Worm (Caenorhabditis elegans): ENCODE measurements around the gene F54E4.3.

F54E4.3 gene

DNA sequence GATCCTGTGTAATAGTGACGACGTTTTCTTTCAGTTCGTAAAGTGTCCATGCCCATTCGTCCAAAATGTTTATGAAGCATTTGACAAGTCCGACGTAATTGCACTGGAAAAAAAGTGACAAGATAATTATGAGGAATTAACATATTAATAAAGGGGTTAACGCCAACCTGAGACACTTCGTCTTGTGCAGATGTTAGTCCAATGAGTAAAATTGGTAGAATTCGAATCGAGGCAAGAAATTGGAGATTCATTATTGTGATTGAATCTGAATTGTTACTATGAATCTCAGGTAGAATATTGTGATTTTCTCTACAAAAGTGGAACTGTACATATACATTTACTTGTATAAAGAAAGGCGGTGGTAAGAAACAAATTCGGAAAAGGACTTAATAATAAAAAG lies at the start of gene F54E4.3:
Gene F54E4.3, minus strand, starts transcription at position 265 of the 400 bp plus-strand sequence.
- TF ChIP-seq klf-2 (GFP tag; conservative IDR thresholded peaks at IDR 0.05) = no peak
- no peak for TF ChIP-seq cog-1 (tag; optimal IDR thresholded peaks at IDR 0.05)
- TF ChIP-seq ztf-23 (GFP tag; IDR thresholded peaks at IDR 0.05) = no peak
- no peak for TF ChIP-seq flt-1 (GFP tag; IDR thresholded peaks at IDR 0.05)
- TF ChIP-seq ztf-29 (GFP tag; IDR thresholded peaks at IDR 0.05) = no peak
- TF ChIP-seq ref-1 (GFP tag; conservative IDR thresholded peaks at IDR 0.05) = no peak
- TF ChIP-seq tab-1 (GFP tag; IDR thresholded peaks at IDR 0.05) = no peak
- no peak for TF ChIP-seq T22C8.4 (GFP tag; IDR thresholded peaks at IDR 0.05)
- TF ChIP-seq med-1 (GFP tag; optimal IDR thresholded peaks at IDR 0.05; ENCODE audit: insufficient read depth) = no peak

ce11 chrX:14684406-14684927 lies 48.2 kb upstream of the F54E4.3 start, which contains the start of gene csq-1:
Gene csq-1 (plus strand): TSS chrX:14684877.
- TF ChIP-seq tab-1 (GFP tag; IDR thresholded peaks at IDR 0.05) (no peak), T22C8.4 (GFP tag; IDR thresholded peaks at IDR 0.05) (no peak), ref-1 (GFP tag; conservative IDR thresholded peaks at IDR 0.05) (no peak), med-1 (GFP tag; optimal IDR thresholded peaks at IDR 0.05; ENCODE audit: insufficient read depth) (no peak), klf-2 (GFP tag; conservative IDR thresholded peaks at IDR 0.05) (no peak), cog-1 (tag; optimal IDR thresholded peaks at IDR 0.05) (no peak), ztf-23 (GFP tag; IDR thresholded peaks at IDR 0.05) (no peak), flt-1 (GFP tag; IDR thresholded peaks at IDR 0.05) (no peak), ztf-29 (GFP tag; IDR thresholded peaks at IDR 0.05) (no peak)

DNA sequence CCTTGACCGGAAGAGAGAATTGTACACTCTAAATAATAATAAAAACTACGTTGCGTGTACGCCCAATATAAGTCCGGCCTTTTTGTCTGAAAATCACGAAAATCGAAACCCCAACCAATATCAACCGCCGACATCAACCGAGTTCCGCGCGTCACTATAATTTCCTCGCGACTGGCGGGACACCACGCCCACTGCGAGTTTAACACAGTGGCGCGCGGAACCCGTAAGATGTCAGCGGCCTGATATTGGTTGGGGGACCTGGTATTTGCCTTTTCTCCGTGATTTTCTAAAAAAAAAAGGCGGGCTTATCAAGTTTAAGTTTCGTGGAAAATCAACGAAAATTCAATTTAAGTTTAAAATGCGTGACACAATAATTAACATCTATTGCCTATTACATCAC lies 44.3 kb upstream of the F54E4.3 start:
- TF ChIP-seq flt-1 (GFP tag; IDR thresholded peaks at IDR 0.05) (no peak), klf-2 (GFP tag; conservative IDR thresholded peaks at IDR 0.05) (no peak), ref-1 (GFP tag; conservative IDR thresholded peaks at IDR 0.05) (no peak), ztf-23 (GFP tag; IDR thresholded peaks at IDR 0.05) (no peak), ztf-29 (GFP tag; IDR thresholded peaks at IDR 0.05) (no peak), cog-1 (tag; optimal IDR thresholded peaks at IDR 0.05) (no peak), tab-1 (GFP tag; IDR thresholded peaks at IDR 0.05) (no peak), T22C8.4 (GFP tag; IDR thresholded peaks at IDR 0.05) (no peak), med-1 (GFP tag; optimal IDR thresholded peaks at IDR 0.05; ENCODE audit: insufficient read depth) (no peak)

DNA sequence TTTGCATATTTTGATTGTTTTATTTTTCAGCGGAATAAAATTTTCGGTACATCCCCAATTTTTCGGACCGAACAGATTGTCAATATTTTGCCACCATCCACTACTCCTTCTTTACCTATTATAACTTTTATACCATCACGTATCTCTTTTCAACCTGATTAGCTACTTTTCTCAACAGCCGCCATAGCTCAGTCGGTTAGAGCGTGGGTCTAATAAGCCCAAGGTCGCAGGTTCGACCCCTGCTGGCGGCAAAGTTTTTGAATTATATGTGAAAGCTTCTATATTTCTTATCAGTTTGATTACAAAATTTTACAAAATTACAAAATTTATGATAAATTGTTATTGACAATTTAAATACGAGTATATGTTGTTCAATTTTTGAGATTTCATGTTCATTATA lies 42.8 kb upstream of the F54E4.3 start:
- TF ChIP-seq flt-1 (GFP tag; IDR thresholded peaks at IDR 0.05) = no peak
- no peak for TF ChIP-seq tab-1 (GFP tag; IDR thresholded peaks at IDR 0.05)
- TF ChIP-seq klf-2 (GFP tag; conservative IDR thresholded peaks at IDR 0.05) = no peak
- TF ChIP-seq med-1 (GFP tag; optimal IDR thresholded peaks at IDR 0.05; ENCODE audit: insufficient read depth) = no peak
- no peak for TF ChIP-seq ztf-29 (GFP tag; IDR thresholded peaks at IDR 0.05)
- no peak for TF ChIP-seq T22C8.4 (GFP tag; IDR thresholded peaks at IDR 0.05)
- no peak for TF ChIP-seq ref-1 (GFP tag; conservative IDR thresholded peaks at IDR 0.05)
- TF ChIP-seq ztf-23 (GFP tag; IDR thresholded peaks at IDR 0.05) = no peak
- TF ChIP-seq cog-1 (tag; optimal IDR thresholded peaks at IDR 0.05) = no peak

DNA sequence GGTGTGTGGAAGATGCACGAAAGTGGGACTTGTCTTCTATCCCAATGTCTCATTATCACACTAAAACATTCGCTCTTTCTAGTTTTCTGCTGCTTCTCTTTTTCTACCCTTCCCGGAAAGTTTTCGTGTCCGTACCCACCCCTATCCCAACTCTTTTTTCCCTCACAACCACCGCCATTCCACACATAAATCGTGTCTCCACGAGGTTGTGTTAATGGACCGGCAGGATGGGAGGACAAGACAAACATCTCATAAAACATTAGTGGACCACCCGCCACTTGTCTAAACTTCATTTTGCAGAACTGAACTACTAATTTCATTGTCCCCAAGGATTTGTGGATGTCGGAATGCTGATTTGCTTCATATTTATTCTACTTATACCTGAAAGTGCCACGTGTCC lies 37.8 kb upstream of the F54E4.3 start, which contains the start of gene slt-1:
Gene slt-1, plus strand, starts transcription at position 301 of the 400 bp plus-strand sequence.
- TF ChIP-seq med-1 (GFP tag; optimal IDR thresholded peaks at IDR 0.05; ENCODE audit: insufficient read depth) = no peak
- TF ChIP-seq cog-1 (tag; optimal IDR thresholded peaks at IDR 0.05) = no peak
- no peak for TF ChIP-seq ztf-23 (GFP tag; IDR thresholded peaks at IDR 0.05)
- TF ChIP-seq ref-1 (GFP tag; conservative IDR thresholded peaks at IDR 0.05) = no peak
- no peak for TF ChIP-seq ztf-29 (GFP tag; IDR thresholded peaks at IDR 0.05)
- TF ChIP-seq T22C8.4 (GFP tag; IDR thresholded peaks at IDR 0.05) = no peak
- no peak for TF ChIP-seq tab-1 (GFP tag; IDR thresholded peaks at IDR 0.05)
- no peak for TF ChIP-seq flt-1 (GFP tag; IDR thresholded peaks at IDR 0.05)
- TF ChIP-seq klf-2 (GFP tag; conservative IDR thresholded peaks at IDR 0.05) = no peak

- TF ChIP-seq med-1 (GFP tag; optimal IDR thresholded peaks at IDR 0.05; ENCODE audit: insufficient read depth) (no peak), tab-1 (GFP tag; IDR thresholded peaks at IDR 0.05) (no peak), ztf-29 (GFP tag; IDR thresholded peaks at IDR 0.05) (no peak), cog-1 (tag; optimal IDR thresholded peaks at IDR 0.05) (no peak), T22C8.4 (GFP tag; IDR thresholded peaks at IDR 0.05) (no peak), ref-1 (GFP tag; conservative IDR thresholded peaks at IDR 0.05) (no peak), ztf-23 (GFP tag; IDR thresholded peaks at IDR 0.05) (no peak), klf-2 (GFP tag; conservative IDR thresholded peaks at IDR 0.05) (no peak), flt-1 (GFP tag; IDR thresholded peaks at IDR 0.05) (no peak)
Measured at ce11 chrX:14671300-14671699, 35.1 kb upstream of the F54E4.3 start.

DNA sequence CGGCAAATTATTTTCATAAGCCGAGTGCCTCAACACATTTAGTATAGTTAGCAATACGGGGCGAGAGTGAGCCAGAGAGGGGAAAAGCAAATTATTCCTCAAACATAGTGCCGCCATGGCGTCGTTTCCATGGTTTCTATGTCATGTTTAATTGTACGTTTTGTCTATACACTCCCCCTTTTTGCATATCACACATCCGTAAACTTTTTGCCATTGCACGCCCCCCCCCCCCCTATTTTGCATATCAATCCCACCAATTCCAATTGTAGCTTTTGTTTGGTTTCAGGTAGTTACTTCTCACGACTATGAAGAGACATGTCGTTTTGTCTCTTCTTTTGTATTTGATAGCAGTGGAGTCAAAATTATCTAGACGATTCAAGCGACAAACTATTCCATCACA lies 27.8 kb upstream of the F54E4.3 start, which contains the start of gene C26G2.2:
Gene C26G2.2, plus strand, starts transcription at position 301 of the 400 bp plus-strand sequence.
- no peak for TF ChIP-seq ztf-23 (GFP tag; IDR thresholded peaks at IDR 0.05)
- TF ChIP-seq klf-2 (GFP tag; conservative IDR thresholded peaks at IDR 0.05) = no peak
- no peak for TF ChIP-seq flt-1 (GFP tag; IDR thresholded peaks at IDR 0.05)
- no peak for TF ChIP-seq T22C8.4 (GFP tag; IDR thresholded peaks at IDR 0.05)
- TF ChIP-seq ztf-29 (GFP tag; IDR thresholded peaks at IDR 0.05) = no peak
- TF ChIP-seq tab-1 (GFP tag; IDR thresholded peaks at IDR 0.05) = no peak
- TF ChIP-seq med-1 (GFP tag; optimal IDR thresholded peaks at IDR 0.05; ENCODE audit: insufficient read depth) = no peak
- TF ChIP-seq cog-1 (tag; optimal IDR thresholded peaks at IDR 0.05) = no peak
- TF ChIP-seq ref-1 (GFP tag; conservative IDR thresholded peaks at IDR 0.05) = no peak

DNA sequence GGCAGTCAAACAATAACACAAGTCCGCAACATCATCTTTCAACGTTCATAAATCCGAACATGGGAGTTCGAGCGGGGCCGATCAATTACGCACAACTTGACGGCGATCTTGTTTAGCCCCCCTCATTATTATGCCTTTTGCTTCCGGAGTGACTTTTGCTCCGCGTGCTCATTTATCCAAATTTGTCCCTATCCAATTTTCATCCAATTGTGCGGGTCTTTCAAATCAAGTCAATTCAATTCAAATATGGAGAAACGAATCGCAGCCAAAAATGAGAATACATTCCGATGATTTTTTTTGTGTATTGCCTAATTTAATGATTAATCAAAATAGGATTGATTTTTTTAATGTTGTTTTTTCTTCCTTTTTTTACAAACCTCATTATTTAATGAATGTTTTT lies 26.2 kb upstream of the F54E4.3 start:
- TF ChIP-seq med-1 (GFP tag; optimal IDR thresholded peaks at IDR 0.05; ENCODE audit: insufficient read depth) = no peak
- no peak for TF ChIP-seq ztf-29 (GFP tag; IDR thresholded peaks at IDR 0.05)
- no peak for TF ChIP-seq tab-1 (GFP tag; IDR thresholded peaks at IDR 0.05)
- TF ChIP-seq ztf-23 (GFP tag; IDR thresholded peaks at IDR 0.05) = no peak
- TF ChIP-seq T22C8.4 (GFP tag; IDR thresholded peaks at IDR 0.05) = no peak
- TF ChIP-seq cog-1 (tag; optimal IDR thresholded peaks at IDR 0.05) = no peak
- TF ChIP-seq flt-1 (GFP tag; IDR thresholded peaks at IDR 0.05) = no peak
- no peak for TF ChIP-seq ref-1 (GFP tag; conservative IDR thresholded peaks at IDR 0.05)
- no peak for TF ChIP-seq klf-2 (GFP tag; conservative IDR thresholded peaks at IDR 0.05)

DNA sequence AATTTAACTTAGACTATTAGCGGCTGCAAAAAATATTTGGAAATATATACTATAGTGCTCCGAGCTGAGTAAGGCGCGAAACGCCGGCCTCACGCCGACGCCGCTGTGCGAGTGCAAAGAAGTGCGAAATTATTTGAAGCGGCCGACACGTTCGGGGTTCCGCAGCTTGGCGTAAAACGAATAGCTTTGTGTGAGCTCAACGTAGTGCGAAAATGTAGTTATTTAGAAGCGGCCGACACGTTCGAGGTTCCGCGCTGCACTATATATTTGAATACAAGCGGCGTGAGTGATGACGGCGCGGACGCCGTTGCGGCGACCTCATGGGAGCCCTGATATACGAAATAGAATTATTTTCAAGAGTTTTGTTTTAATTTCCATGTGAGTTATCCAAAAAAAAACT lies 25.7 kb upstream of the F54E4.3 start:
- no peak for TF ChIP-seq cog-1 (tag; optimal IDR thresholded peaks at IDR 0.05)
- no peak for TF ChIP-seq tab-1 (GFP tag; IDR thresholded peaks at IDR 0.05)
- TF ChIP-seq med-1 (GFP tag; optimal IDR thresholded peaks at IDR 0.05; ENCODE audit: insufficient read depth) = no peak
- no peak for TF ChIP-seq ztf-23 (GFP tag; IDR thresholded peaks at IDR 0.05)
- no peak for TF ChIP-seq klf-2 (GFP tag; conservative IDR thresholded peaks at IDR 0.05)
- TF ChIP-seq ztf-29 (GFP tag; IDR thresholded peaks at IDR 0.05) = no peak
- no peak for TF ChIP-seq ref-1 (GFP tag; conservative IDR thresholded peaks at IDR 0.05)
- TF ChIP-seq flt-1 (GFP tag; IDR thresholded peaks at IDR 0.05) = no peak
- no peak for TF ChIP-seq T22C8.4 (GFP tag; IDR thresholded peaks at IDR 0.05)
